Worm (Caenorhabditis elegans): Measurements from ENCODE around the gene raga-1.

raga-1 gene

DNA sequence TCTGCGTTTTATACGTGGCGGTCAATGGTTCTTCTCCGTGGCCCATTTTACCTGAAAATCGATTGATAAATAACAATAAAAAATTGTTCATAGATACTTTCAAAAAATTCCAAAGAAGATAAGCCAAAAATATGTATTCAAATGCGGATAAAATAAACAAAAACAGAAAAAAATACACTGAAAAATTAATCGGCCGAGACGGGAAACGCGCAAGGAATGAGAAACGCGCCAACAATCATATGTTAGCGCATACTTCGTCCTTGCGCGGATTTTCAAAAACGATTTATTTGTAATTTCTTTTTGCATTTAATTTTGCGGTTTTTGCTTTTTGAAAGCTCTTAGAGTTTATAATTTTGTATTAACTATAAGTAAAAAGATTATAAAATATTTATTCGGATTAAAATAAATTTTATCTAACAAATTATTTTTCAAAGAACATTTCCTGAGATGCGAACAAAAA lies 44.4 kb downstream of the raga-1 start, which contains the start of gene nduf-11 (continued):
- TF ChIP-seq F23B12.7 (tag; optimal IDR thresholded peaks at IDR 0.05; ENCODE audit: insufficient read depth) (peak; percentile 74), ztf-26 (tag; optimal IDR thresholded peaks at IDR 0.05) (peak; percentile 34), gei-17 (GFP tag; optimal IDR thresholded peaks at IDR 0.05) (no peak), nfya-2 (GFP tag; IDR thresholded peaks at IDR 0.05) (no peak), hmg-20 (GFP tag; IDR thresholded peaks at IDR 0.05) (0 out of 2 replicates have a peak, but pooled peaks have one; percentile 31), nhr-90 (tag; optimal IDR thresholded peaks at IDR 0.05) (no peak), rec-8 (tag; optimal IDR thresholded peaks at IDR 0.05) (no peak), ceh-91 (GFP tag; IDR thresholded peaks at IDR 0.05) (peak; percentile 52; the same call in 1 of the 2 replicates), attf-5 (GFP tag; optimal IDR thresholded peaks at IDR 0.05) (peak; percentile 81), hlh-26 (GFP tag; conservative IDR thresholded peaks at IDR 0.05) (no peak), lin-54 (GFP tag; optimal IDR thresholded peaks at IDR 0.05) (peak; percentile 96), Y95B8A.8 (GFP tag; IDR thresholded peaks at IDR 0.05) (0 out of 2 replicates have a peak, but pooled peaks have one; percentile 11), cebp-1 (GFP tag; IDR thresholded peaks at IDR 0.05) (no peak), cebp-1 (tag; optimal IDR thresholded peaks at IDR 0.05) (peak; percentile 73), aptf-3 (GFP tag; IDR thresholded peaks at IDR 0.05) (no peak), mcd-1 (GFP tag; IDR thresholded peaks at IDR 0.05) (peak; percentile 90), dox-1 (GFP tag; IDR thresholded peaks at IDR 0.05) (peak; percentile 61), ceh-79 (tag; optimal IDR thresholded peaks at IDR 0.05) (no peak), somi-1 (GFP tag; optimal IDR thresholded peaks at IDR 0.05) (no peak), snpc-3.4 (tag; optimal IDR thresholded peaks at IDR 0.05) (peak; percentile 23), F55B11.4 (tag; optimal IDR thresholded peaks at IDR 0.05; ENCODE audit: borderline replicate concordance, insufficient read depth) (no peak), nhr-179 (tag; optimal IDR thresholded peaks at IDR 0.05) (no peak), aptf-2 (GFP tag; conservative IDR thresholded peaks at IDR 0.05) (no peak), lsl-1 (GFP tag; optimal IDR thresholded peaks at IDR 0.05) (peak; percentile 72), rcor-1 (GFP tag; IDR thresholded peaks at IDR 0.05) (peak; percentile 51), hsf-1 (GFP tag; IDR thresholded peaks at IDR 0.05) (peak; percentile 57; the same call in 1 of the 2 replicates), F49E8.2 (tag; optimal IDR thresholded peaks at IDR 0.05; ENCODE audit: insufficient read depth) (no peak), rpc-1 (optimal IDR thresholded peaks at IDR 0.05) (no peak), rpc-1 (tag; optimal IDR thresholded peaks at IDR 0.05) (no peak), snpc-1.1 (tag; optimal IDR thresholded peaks at IDR 0.05; ENCODE audit: insufficient read depth) (no peak), xnd-1 (tag; optimal IDR thresholded peaks at IDR 0.05) (peak; percentile 69), T26A5.8 (tag; optimal IDR thresholded peaks at IDR 0.05) (no peak), ama-1 (optimal IDR thresholded peaks at IDR 0.05) (peak; percentile 81), ama-1 (GFP tag; optimal IDR thresholded peaks at IDR 0.05) (peak in 1 of 2 experiments; percentile 19), bed-2 (GFP tag; IDR thresholded peaks at IDR 0.05) (no peak), nfyb-1 (GFP tag; IDR thresholded peaks at IDR 0.05) (peak; percentile 79), tlf-1 (GFP tag; optimal IDR thresholded peaks at IDR 0.05) (peak; percentile 72), efl-1 (GFP tag; optimal IDR thresholded peaks at IDR 0.05) (peak; percentile 84), F22D6.2 (tag; optimal IDR thresholded peaks at IDR 0.05) (no peak), F39B2.1 (GFP tag; IDR thresholded peaks at IDR 0.05) (no peak), ztf-18 (tag; optimal IDR thresholded peaks at IDR 0.05) (peak; percentile 98), ccch-3 (GFP tag; optimal IDR thresholded peaks at IDR 0.05) (no peak), F33H1.4 (GFP tag; IDR thresholded peaks at IDR 0.05) (peak; percentile 71), Y56A3A.18 (GFP tag; IDR thresholded peaks at IDR 0.05) (0 out of 2 replicates have a peak, but pooled peaks have one; percentile 57), sdz-38 (tag; optimal IDR thresholded peaks at IDR 0.05) (no peak), C17E4.6 (GFP tag; IDR thresholded peaks at IDR 0.05) (no peak), snpc-4 (GFP tag; optimal IDR thresholded peaks at IDR 0.05) (no peak), snpc-4 (tag; optimal IDR thresholded peaks at IDR 0.05) (peak; percentile 32 to 70 (median 51)), lin-40 (tag; optimal IDR thresholded peaks at IDR 0.05) (peak; percentile 75)

All from whole organism, young adult.